Fruit fly (Drosophila melanogaster): ENCODE measurements around the gene Mesh1.

The Mesh1 gene

DNA sequence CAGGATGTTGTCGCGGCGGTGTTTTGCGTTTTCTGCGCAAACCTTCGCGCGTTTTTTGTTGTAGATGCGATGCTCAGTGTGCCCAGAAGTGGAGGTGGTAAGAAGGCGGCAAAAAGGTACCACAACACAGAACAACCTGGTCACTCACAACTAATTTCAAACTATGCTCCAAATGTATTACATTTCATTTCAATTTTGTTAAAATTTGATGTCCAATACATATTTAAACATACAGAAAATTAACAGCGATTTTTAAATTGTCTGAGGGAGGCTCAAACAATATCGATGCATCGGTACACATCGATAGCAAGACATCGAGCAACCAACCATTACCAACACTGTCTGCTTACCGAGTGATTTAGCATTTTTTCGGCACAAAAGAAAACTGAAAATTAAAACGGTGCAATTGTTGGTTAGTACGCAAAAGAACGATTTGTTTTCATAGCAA lies 49.1 kb downstream of the Mesh1 start, which contains the start of the genes Slbp and Rpn2 (continued):
- no peak for TF ChIP-seq CG7839 (tag; optimal IDR thresholded peaks at IDR 0.05)
- TF ChIP-seq sisA (GFP tag; IDR thresholded peaks at IDR 0.05), result no peak
- TF ChIP-seq fd3F (GFP tag; optimal IDR thresholded peaks at IDR 0.05), result no peak
- no peak for TF ChIP-seq CG17359 (tag; optimal IDR thresholded peaks at IDR 0.05)
- no peak for TF ChIP-seq CG18476 (GFP tag; optimal IDR thresholded peaks at IDR 0.05)
- no peak for TF ChIP-seq CG9437 (GFP tag; optimal IDR thresholded peaks at IDR 0.05)
- no peak for TF ChIP-seq CG8089 (GFP tag; optimal IDR thresholded peaks at IDR 0.05)
- TF ChIP-seq cg (GFP tag; optimal IDR thresholded peaks at IDR 0.05), result no peak
- no peak for TF ChIP-seq CG7372 (GFP tag; IDR thresholded peaks at IDR 0.05)
- no peak for TF ChIP-seq tup (GFP tag; optimal IDR thresholded peaks at IDR 0.05)
- TF ChIP-seq Max (GFP tag; optimal IDR thresholded peaks at IDR 0.05), result peak; percentile 43
- peak; percentile 89 for TF ChIP-seq HLH4C (GFP tag; IDR thresholded peaks at IDR 0.05; ENCODE audit: partially characterized antibody)
- TF ChIP-seq CG3065 (GFP tag; optimal IDR thresholded peaks at IDR 0.05), result no peak
- TF ChIP-seq MTF-1 (GFP tag; optimal IDR thresholded peaks at IDR 0.05; ENCODE audit: borderline replicate concordance), result no peak
- TF ChIP-seq HLH3B (GFP tag; IDR thresholded peaks at IDR 0.05), result no peak
- peak; percentile 90 for TF ChIP-seq MBD-R2 (GFP tag; IDR thresholded peaks at IDR 0.05)
- TF ChIP-seq gsb-n (tag; optimal IDR thresholded peaks at IDR 0.05), result no peak
- TF ChIP-seq ssp (GFP tag; IDR thresholded peaks at IDR 0.05), result peak; percentile 34; the same call in 1 of the 2 replicates
- TF ChIP-seq dati (GFP tag; IDR thresholded peaks at IDR 0.05), result no peak
- peak; percentile 9 for TF ChIP-seq dmrt11E (tag; optimal IDR thresholded peaks at IDR 0.05)
- TF ChIP-seq ci (GFP tag; IDR thresholded peaks at IDR 0.05), result 0 out of 3 replicates have a peak, but pooled peaks have one; percentile 52
- TF ChIP-seq Vsx1 (GFP tag; optimal IDR thresholded peaks at IDR 0.05), result no peak
- no peak for TF ChIP-seq Abd-B (GFP tag; optimal IDR thresholded peaks at IDR 0.05)
- peak; percentile 41 for TF ChIP-seq Lhr (GFP tag; optimal IDR thresholded peaks at IDR 0.05)
- no peak for TF ChIP-seq CG11560 (tag; IDR thresholded peaks at IDR 0.05)
- TF ChIP-seq CG10366 (GFP tag; IDR thresholded peaks at IDR 0.05), result no peak
- no peak for TF ChIP-seq Neu2 (GFP tag; optimal IDR thresholded peaks at IDR 0.05; ENCODE audit: borderline replicate concordance)
- TF ChIP-seq HHEX (GFP tag; optimal IDR thresholded peaks at IDR 0.05), result peak; percentile 1
- peak; percentile 62; the same call in 1 of the 2 replicates for TF ChIP-seq vvl (GFP tag; IDR thresholded peaks at IDR 0.05)
- no peak; the same call in 1 of the 2 replicates for TF ChIP-seq lmd (GFP tag; IDR thresholded peaks at IDR 0.05)
- no peak for TF ChIP-seq odd (GFP tag; optimal IDR thresholded peaks at IDR 0.05)
- peak; percentile 53 for TF ChIP-seq HLH54F (GFP tag; optimal IDR thresholded peaks at IDR 0.05)
- no peak for TF ChIP-seq wek (GFP tag; optimal IDR thresholded peaks at IDR 0.05)
- no peak for TF ChIP-seq Sox100B (GFP tag; optimal IDR thresholded peaks at IDR 0.05)
- TF ChIP-seq NFAT (GFP tag; IDR thresholded peaks at IDR 0.05), result 0 out of 2 replicates have a peak, but pooled peaks have one; percentile 4
- no peak for TF ChIP-seq CG2202 (tag; optimal IDR thresholded peaks at IDR 0.05)
- 0 out of 3 replicates have a peak, but pooled peaks have one; percentile 46 for TF ChIP-seq so (GFP tag; IDR thresholded peaks at IDR 0.05)
- TF ChIP-seq CG33213 (GFP tag; optimal IDR thresholded peaks at IDR 0.05), result peak; percentile 67
- peak; percentile 74 for TF ChIP-seq nmo (GFP tag; optimal IDR thresholded peaks at IDR 0.05)
- TF ChIP-seq Med (GFP tag), result peak; percentile 93
- no peak for TF ChIP-seq chm (GFP tag; IDR thresholded peaks at IDR 0.05)
- TF ChIP-seq CG12744 (GFP tag; optimal IDR thresholded peaks at IDR 0.05), result peak; percentile 36
- no peak for TF ChIP-seq Ada2b (GFP tag; IDR thresholded peaks at IDR 0.05)
- TF ChIP-seq Bdp1 (GFP tag; optimal IDR thresholded peaks at IDR 0.05), result peak; percentile 15
- TF ChIP-seq CG10654 (GFP tag; optimal IDR thresholded peaks at IDR 0.05), result no peak
- TF ChIP-seq Nf-YC (tag; optimal IDR thresholded peaks at IDR 0.05), result peak; percentile 53
- TF ChIP-seq Pdp1 (GFP tag; optimal IDR thresholded peaks at IDR 0.05), result peak; percentile 31 to 70
- TF ChIP-seq CG10543 (GFP tag; optimal IDR thresholded peaks at IDR 0.05), result peak; percentile 21
- peak; percentile 82 for TF ChIP-seq Myb (GFP tag; optimal IDR thresholded peaks at IDR 0.05)
- TF ChIP-seq Drgx (GFP tag; IDR thresholded peaks at IDR 0.05), result no peak
- TF ChIP-seq grau (tag; optimal IDR thresholded peaks at IDR 0.05), result peak; percentile 50
